Fruit fly (Drosophila melanogaster) ovary, adult (tissue): ENCODE measurements around the gene hay.
A peak's percentile ranks its signal among the peaks of the same experiment; 100 is the strongest.

Source experiments
- CG17801 ChIP-seq: fragments of 200-800 bp; optimal IDR thresholded peaks from 2 replicates; lab custom pipeline; 2019; ENCODE audit warnings: missing biosample characterization, mild to moderate bottlenecking, missing genetic modification characterization, moderate library complexity; ENCODE audit not compliant: partially characterized antibody

Gene hay

DNA sequence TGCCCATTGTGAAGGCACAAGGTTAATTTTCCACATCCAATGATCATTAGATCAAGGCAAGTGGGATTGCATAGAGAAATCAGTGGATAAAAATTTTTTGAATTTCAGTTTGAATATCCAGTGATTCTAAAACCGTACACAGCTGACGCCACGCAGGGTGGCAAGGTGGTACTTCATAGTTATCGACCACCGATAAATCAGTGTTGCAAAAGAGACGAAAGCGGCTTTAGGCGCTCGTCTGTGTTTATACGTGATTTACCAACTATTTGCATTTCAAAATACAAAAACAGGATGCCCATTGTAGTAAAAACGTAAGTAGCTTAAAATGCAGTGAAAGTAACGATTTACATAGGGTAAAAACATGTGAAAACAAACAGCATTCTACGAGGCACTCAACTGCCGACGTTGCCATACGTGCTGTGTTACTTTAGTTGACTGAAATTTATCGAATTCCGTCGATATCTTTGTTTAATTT lies at the start of gene hay, which contains the start of the genes CG42535 and CG34001:
TSS of gene hay (plus strand) at position 195 of the 475 bp plus-strand sequence.
TSS of gene CG42535 (minus strand) at position 51 of the 475 bp plus-strand sequence.
TSS of gene CG34001 (plus strand) at position 195 of the 475 bp plus-strand sequence.
- TF ChIP-seq CG17801 (GFP tag; lab: Kevin White, UChicago) = no peak

- TF ChIP-seq CG17801 (GFP tag; lab: Kevin White, UChicago) = no peak
Measured at dm6 chr3L:10581688-10582288, 49.1 kb upstream of the hay start.

dm6 chr3L:10584965-10585364 lies 45.9 kb upstream of the hay start:
- no peak for TF ChIP-seq CG17801 (GFP tag; lab: Kevin White, UChicago)

dm6 chr3L:10599512-10599911 lies 31.4 kb upstream of the hay start:
- no peak for TF ChIP-seq CG17801 (GFP tag; lab: Kevin White, UChicago)

DNA sequence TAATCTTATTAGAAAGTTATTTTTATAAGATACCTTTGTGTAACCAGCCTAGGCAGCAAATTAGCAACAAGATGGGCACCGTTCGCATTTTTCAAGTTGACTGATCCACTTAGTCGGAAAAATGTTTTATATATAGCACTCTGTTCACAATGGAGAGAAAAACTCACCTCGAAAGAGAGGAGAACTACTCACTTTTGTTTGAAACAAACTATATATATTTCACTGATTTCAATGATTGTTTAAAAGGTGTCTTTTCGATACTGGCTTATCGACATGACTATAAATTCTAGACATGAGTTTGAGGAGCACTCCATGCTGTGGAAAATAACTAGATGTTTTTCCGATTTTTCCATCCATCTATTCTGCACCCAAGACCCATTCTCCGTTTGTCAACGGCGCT lies 7.4 kb upstream of the hay start, which contains the start of gene CG42521:
TSS of gene CG42521 (minus strand) at position 101 of the 400 bp plus-strand sequence.
- TF ChIP-seq CG17801 (GFP tag; lab: Kevin White, UChicago) = no peak

DNA sequence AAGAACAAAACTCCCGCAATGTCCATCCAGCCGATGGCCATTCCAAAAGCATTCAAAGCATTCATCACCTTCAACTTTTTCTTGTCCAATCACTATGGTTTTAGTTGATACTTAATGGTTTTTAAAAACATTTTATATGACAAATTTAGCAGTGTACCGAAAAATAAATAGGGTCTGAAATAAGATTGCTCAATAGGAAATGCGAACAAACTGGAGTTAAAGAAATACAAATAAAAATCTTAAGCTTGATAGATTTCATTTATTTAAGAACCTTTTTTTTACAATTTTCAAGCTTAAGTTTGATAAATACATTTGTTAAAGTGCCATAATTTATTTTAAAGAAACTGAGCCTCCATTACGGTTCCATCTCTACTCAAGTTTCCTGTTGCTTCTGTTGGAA lies 5.4 kb upstream of the hay start, which contains the start of gene CG43127:
TSS of gene CG43127 (minus strand) at position 101 of the 400 bp plus-strand sequence.
- TF ChIP-seq CG17801 (GFP tag; lab: Kevin White, UChicago) = no peak

DNA sequence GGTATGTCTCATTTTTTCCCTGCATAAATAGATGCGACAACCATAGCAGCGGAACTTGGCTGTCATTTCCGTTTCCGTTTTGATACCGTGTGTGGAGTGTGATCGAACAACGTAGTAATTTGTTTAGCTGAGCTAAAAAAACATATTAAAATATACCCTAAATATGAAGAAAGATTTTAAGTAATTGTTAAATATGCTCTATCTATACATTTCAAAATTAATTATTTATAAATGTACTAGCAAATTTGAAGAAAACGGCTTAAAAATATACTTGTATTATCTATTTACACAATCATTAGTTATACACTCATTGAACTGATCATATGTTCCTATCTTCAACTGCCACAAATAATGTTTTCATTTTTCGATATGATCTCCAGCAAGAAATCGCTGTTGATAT lies 4.7 kb upstream of the hay start, which contains the start of gene CG34238:
TSS of gene CG34238 (plus strand) at position 301 of the 400 bp plus-strand sequence.
- no peak for TF ChIP-seq CG17801 (GFP tag; lab: Kevin White, UChicago)

- no peak for TF ChIP-seq CG17801 (GFP tag; lab: Kevin White, UChicago)
Measured at dm6 chr3L:10628384-10628783, 2.5 kb upstream of the hay start, which contains the start of gene CG14151. Gene CG14151, minus strand, starts transcription at chr3L:10628484.

DNA sequence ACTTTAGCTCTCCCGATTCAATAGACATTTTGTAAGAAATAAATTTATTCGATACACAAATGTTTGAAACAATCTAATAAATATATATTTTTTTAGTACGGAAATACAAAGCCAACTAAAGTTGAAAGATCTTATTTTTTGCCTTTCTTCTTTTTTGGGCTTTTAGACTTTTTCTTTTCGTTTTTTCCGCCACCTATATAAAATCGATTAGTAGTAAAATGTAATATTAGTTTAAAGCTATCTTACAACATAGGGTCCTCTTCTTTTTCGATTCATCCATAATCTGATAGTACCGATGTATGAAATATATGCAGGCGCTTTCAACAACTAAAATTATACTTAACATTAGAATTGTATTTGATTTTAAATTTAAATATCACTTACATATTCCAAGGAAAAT lies 910 bp upstream of the hay start, which contains the start of gene CG42536:
TSS of gene CG42536 (minus strand) at position 101 of the 400 bp plus-strand sequence.
- no peak for TF ChIP-seq CG17801 (GFP tag; lab: Kevin White, UChicago)

DNA sequence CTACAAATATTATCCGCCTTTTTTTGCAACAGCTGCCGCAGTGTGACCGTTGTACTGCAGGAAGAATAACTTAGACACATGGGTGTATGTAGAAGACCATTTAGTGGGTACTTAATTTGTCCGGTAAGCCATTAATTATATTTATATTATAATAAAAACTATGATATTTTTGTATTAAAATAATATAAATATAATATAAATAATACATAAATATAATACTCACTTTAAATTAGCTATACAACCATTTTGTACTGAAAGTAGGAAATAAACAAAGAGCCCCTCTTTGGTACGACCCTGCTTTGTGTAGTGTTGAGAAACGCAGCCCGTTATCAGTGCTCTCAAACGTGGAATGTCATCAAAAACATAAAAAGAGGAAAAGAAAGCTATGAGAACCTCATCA lies 6.9 kb downstream of the hay start, which contains the start of gene Cnep1r2:
TSS of gene Cnep1r2 (plus strand) at position 328 of the 400 bp plus-strand sequence.
- peak; percentile 96 for TF ChIP-seq CG17801 (GFP tag; lab: Kevin White, UChicago)

dm6 chr3L:10639440-10639839 lies 8.6 kb downstream of the hay start, which contains the start of gene CG18628:
Gene CG18628, plus strand, starts transcription at chr3L:10639740.
- TF ChIP-seq CG17801 (GFP tag; lab: Kevin White, UChicago) = no peak

- no peak for TF ChIP-seq CG17801 (GFP tag; lab: Kevin White, UChicago)
Measured at dm6 chr3L:10641589-10641988, 10.7 kb downstream of the hay start, which contains the start of gene CG14154. Gene CG14154, plus strand, starts transcription at chr3L:10641889.

dm6 chr3L:10643228-10643627 lies 12.3 kb downstream of the hay start, which contains the start of gene CG14153:
Gene CG14153, plus strand, starts transcription at chr3L:10643528.
- TF ChIP-seq CG17801 (GFP tag; lab: Kevin White, UChicago) = no peak

- no peak for TF ChIP-seq CG17801 (GFP tag; lab: Kevin White, UChicago)
Measured at dm6 chr3L:10645965-10646364, 15.1 kb downstream of the hay start.

- TF ChIP-seq CG17801 (GFP tag; lab: Kevin White, UChicago) = no peak
Measured at dm6 chr3L:10647158-10647557, 16.3 kb downstream of the hay start.

DNA sequence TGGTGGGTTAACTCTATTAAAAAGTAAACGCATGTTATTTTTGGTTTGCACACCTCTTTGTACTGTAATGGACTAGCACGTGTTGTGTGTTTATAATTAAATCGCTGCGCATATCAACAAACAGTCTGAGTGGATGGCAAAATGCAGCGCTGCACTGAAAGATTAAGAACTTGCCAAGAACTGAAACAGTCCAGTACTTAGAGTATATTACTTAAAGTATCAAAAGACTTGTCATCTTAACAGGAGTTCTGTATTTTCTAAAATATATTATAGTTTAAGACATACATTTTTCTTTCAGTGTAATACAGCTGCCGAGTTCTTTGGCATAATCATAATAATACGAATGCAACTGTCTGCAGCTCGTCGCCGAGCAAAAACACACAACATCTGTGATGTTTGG lies 17.6 kb downstream of the hay start:
- no peak for TF ChIP-seq CG17801 (GFP tag; lab: Kevin White, UChicago)
